Fruit fly (Drosophila melanogaster) whole organism, prepupa: ENCODE measurements around the gene CG2247.
A peak's percentile ranks its signal among the peaks of the same experiment; 100 is the strongest.

Experiments used
- CG11762 ChIP-seq: fragments of 200-800 bp; sonication (Bioruptor generic); optimal IDR thresholded peaks from 3 replicates; lab custom pipeline; 2016; ENCODE audit warnings: missing biosample characterization, missing genetic modification characterization; ENCODE audit not compliant: insufficient read depth
- CG11902 ChIP-seq: fragments of 200-800 bp; sonication (Bioruptor generic); optimal IDR thresholded peaks from 3 replicates; lab custom pipeline; 2016; ENCODE audit warnings: missing biosample characterization, missing genetic modification characterization
- CG32006 ChIP-seq: fragments of 200-800 bp; sonication (Bioruptor generic); optimal IDR thresholded peaks from 3 replicates; lab custom pipeline; 2017; ENCODE audit warnings: missing biosample characterization, mild to moderate bottlenecking, missing genetic modification characterization
- acj6 ChIP-seq: fragments of 200-800 bp; sonication (Bioruptor generic); optimal IDR thresholded peaks from 3 replicates; lab custom pipeline; 2016; ENCODE audit warnings: missing biosample characterization, missing genetic modification characterization
- svp ChIP-seq: fragments of 200-800 bp; sonication (Bioruptor generic); peaks from one replicate; lab custom pipeline; 2016; ENCODE audit warnings: missing biosample characterization, missing genetic modification characterization

DNA sequence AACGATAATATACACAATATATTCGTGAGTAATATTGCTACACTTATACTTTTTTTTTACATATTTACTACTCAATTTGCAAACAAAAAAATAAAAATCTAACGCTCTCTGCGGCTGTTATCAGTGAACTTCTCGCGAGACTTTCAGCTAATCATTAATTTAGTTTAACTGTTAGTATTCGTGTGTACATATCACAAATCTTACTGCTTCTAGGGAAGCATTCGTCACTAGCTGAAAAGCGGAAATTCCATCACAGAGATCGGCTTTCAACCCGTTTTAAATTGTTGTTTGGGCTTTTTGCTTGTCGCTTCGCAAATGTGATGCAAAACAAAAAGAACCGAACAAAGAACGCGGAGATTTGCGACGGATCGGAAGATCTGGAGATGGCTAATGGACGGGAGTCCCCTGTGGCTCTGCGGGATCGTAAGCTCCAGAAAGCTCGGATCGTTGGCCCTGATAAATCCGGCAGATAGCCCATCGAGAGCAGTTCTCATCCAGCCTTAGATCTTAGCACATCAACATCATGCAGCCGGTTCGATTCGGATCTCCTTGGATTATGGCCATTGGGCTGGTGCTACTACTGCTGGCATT lies 49.9 kb downstream of the CG2247 start, which contains the start of gene PGRP-SA:
- TF ChIP-seq CG11762 (GFP tag; lab: Kevin White, UChicago): no peak
- no peak for TF ChIP-seq acj6
- peak; percentile 66 for TF ChIP-seq svp (GFP tag; lab: Kevin White, UChicago)
- TF ChIP-seq CG32006: no peak
- no peak for TF ChIP-seq CG11902 (GFP tag; lab: Kevin White, UChicago)
